Fruit fly (Drosophila melanogaster) whole organism, embryonic: Measurements from ENCODE around the gene CG14280.

ENCODE experiments used
- Ada2b ChIP-seq: fragments of 200-800 bp; sonication (Bioruptor generic); IDR thresholded peaks from 2 replicates; pipeline ENCODE4 v1.3.6; 2022; ENCODE audit warnings: missing biosample characterization, missing genetic modification characterization
- Awh ChIP-seq: fragments of 200-800 bp; sonication (Bioruptor generic); IDR thresholded peaks from 2 replicates; pipeline ENCODE4, ENCODE4 v1.3.6; 2022; ENCODE audit warnings: missing biosample characterization, missing genetic modification characterization
- BtbVII ChIP-seq: fragments of 200-800 bp; sonication (Bioruptor generic); optimal IDR thresholded peaks from 3 replicates; lab custom pipeline; 2017; ENCODE audit warnings: missing biosample characterization, mild to moderate bottlenecking, missing genetic modification characterization
- Bteb2 ChIP-seq: fragments of 200-800 bp; sonication (Bioruptor generic); optimal IDR thresholded peaks from 2 replicates; lab custom pipeline; 2016; ENCODE audit warnings: missing biosample characterization, missing genetic modification characterization
- C15 ChIP-seq: fragments of 200-800 bp; sonication (Bioruptor generic); IDR thresholded peaks from 3 replicates; pipeline ENCODE4 v1.3.6; 2022; ENCODE audit warnings: missing biosample characterization, missing genetic modification characterization
- CG10979 ChIP-seq: fragments of 200-800 bp; sonication (Bioruptor generic); optimal IDR thresholded peaks from 2 replicates; lab custom pipeline; 2018; ENCODE audit warnings: missing biosample characterization, mild to moderate bottlenecking, missing genetic modification characterization, moderate library complexity
- CG12391 ChIP-seq: fragments of 200-800 bp; sonication (Bioruptor generic); optimal IDR thresholded peaks from 3 replicates; lab custom pipeline; 2018; ENCODE audit warnings: missing biosample characterization, mild to moderate bottlenecking, missing genetic modification characterization, moderate library complexity
- CG12942 ChIP-seq: fragments of 200-800 bp; sonication (Bioruptor generic); optimal IDR thresholded peaks from 3 replicates; lab custom pipeline; 2016; ENCODE audit warnings: missing biosample characterization, missing genetic modification characterization
- CG14050 ChIP-seq: fragments of 200-800 bp; sonication (Bioruptor generic); IDR thresholded peaks from 3 replicates; pipeline ENCODE4 v1.3.6; 2022; ENCODE audit warnings: missing biosample characterization, missing genetic modification characterization
- CG15011 ChIP-seq: fragments of 200-800 bp; sonication (Bioruptor generic); optimal IDR thresholded peaks from 3 replicates; lab custom pipeline; 2018; ENCODE audit warnings: missing biosample characterization, mild to moderate bottlenecking, missing genetic modification characterization
- CG15479 ChIP-seq: fragments of 200-800 bp; sonication (Bioruptor generic); optimal IDR thresholded peaks from 3 replicates; lab custom pipeline; 2019; ENCODE audit warnings: missing biosample characterization, mild to moderate bottlenecking, missing genetic modification characterization, moderate library complexity
- CG15514 ChIP-seq: fragments of 200-800 bp; sonication (Bioruptor generic); optimal IDR thresholded peaks from 3 replicates; lab custom pipeline; 2017; ENCODE audit warnings: missing biosample characterization, missing genetic modification characterization, mild to moderate bottlenecking, moderate library complexity, missing genetic modification reagents
- CG15601 ChIP-seq: fragments of 200-800 bp; sonication (Bioruptor generic); optimal IDR thresholded peaks from 3 replicates; lab custom pipeline; 2019; ENCODE audit warnings: missing biosample characterization, mild to moderate bottlenecking, missing genetic modification characterization, moderate library complexity
- CG1602 ChIP-seq: fragments of 200-800 bp; sonication (Bioruptor generic); optimal IDR thresholded peaks from 3 replicates; lab custom pipeline; 2016; ENCODE audit warnings: missing biosample characterization, missing genetic modification characterization
- CG2678 ChIP-seq: fragments of 200-800 bp; sonication (Bioruptor generic); optimal IDR thresholded peaks from 3 replicates; lab custom pipeline; 2019; ENCODE audit warnings: missing biosample characterization, mild to moderate bottlenecking, missing genetic modification characterization, moderate library complexity
- CG2889 ChIP-seq: fragments of 200-800 bp; sonication (Bioruptor generic); IDR thresholded peaks from 3 replicates; pipeline ENCODE4 v1.3.6; 2022; ENCODE audit warnings: missing biosample characterization, missing genetic modification characterization
- CG30403 ChIP-seq: fragments of 200-800 bp; sonication (Bioruptor generic); optimal IDR thresholded peaks from 3 replicates; lab custom pipeline; 2016; ENCODE audit warnings: missing biosample characterization, missing genetic modification characterization
- CG42726 ChIP-seq: fragments of 200-800 bp; sonication (Bioruptor generic); IDR thresholded peaks from 2 replicates; pipeline ENCODE4 v1.3.6; 2022; ENCODE audit warnings: missing biosample characterization, missing genetic modification characterization; ENCODE audit not compliant: partially characterized antibody
- CG4328 ChIP-seq: fragments of 200-800 bp; sonication (Bioruptor generic); optimal IDR thresholded peaks from 3 replicates; lab custom pipeline; 2017; ENCODE audit warnings: missing biosample characterization, missing genetic modification reagents, missing genetic modification characterization
- CG7372 ChIP-seq: fragments of 200-800 bp; sonication (Bioruptor generic); IDR thresholded peaks from 2 replicates; pipeline ENCODE4 v1.3.6; 2022; ENCODE audit warnings: missing biosample characterization, missing genetic modification characterization
- CG7987 ChIP-seq: fragments of 200-800 bp; sonication (Bioruptor generic); optimal IDR thresholded peaks from 2 replicates; lab custom pipeline; 2018; ENCODE audit warnings: missing biosample characterization, mild to moderate bottlenecking, missing genetic modification characterization, moderate library complexity
- CG8478 ChIP-seq: fragments of >200 bp; optimal IDR thresholded peaks from 2 replicates; lab custom pipeline; 2018
- CG9437 ChIP-seq: fragments of 200-800 bp; sonication (Bioruptor generic); optimal IDR thresholded peaks from 2 replicates; lab custom pipeline; 2018; ENCODE audit warnings: missing biosample characterization, mild to moderate bottlenecking, missing genetic modification characterization
- Chrac-16 ChIP-seq: fragments of 200-800 bp; sonication (Bioruptor generic); optimal IDR thresholded peaks from 3 replicates; lab custom pipeline; 2016; ENCODE audit warnings: missing biosample characterization, missing genetic modification characterization
- Dip2 ChIP-seq: fragments of 200-800 bp; sonication (Bioruptor generic); IDR thresholded peaks from 2 replicates; pipeline ENCODE4 v1.3.6; 2022; ENCODE audit warnings: missing biosample characterization, missing genetic modification characterization
- HLHmδ ChIP-seq: fragments of 200-800 bp; sonication (Bioruptor generic); optimal IDR thresholded peaks from 2 replicates; lab custom pipeline; 2018; ENCODE audit warnings: missing biosample characterization, mild to moderate bottlenecking, missing genetic modification characterization, moderate library complexity
- NFAT ChIP-seq: fragments of 200-800 bp; sonication (Bioruptor generic); IDR thresholded peaks from 2 replicates; pipeline ENCODE4 v1.3.6; 2022; ENCODE audit warnings: missing biosample characterization, missing genetic modification characterization
- Rx ChIP-seq: fragments of 200-800 bp; sonication (Bioruptor generic); IDR thresholded peaks from 2 replicates; pipeline ENCODE4 v1.3.6; 2022; ENCODE audit warnings: missing biosample characterization, missing genetic modification characterization
- Six4 ChIP-seq: fragments of 200-800 bp; sonication (Bioruptor generic); optimal IDR thresholded peaks from 2 replicates; lab custom pipeline; 2016; ENCODE audit warnings: missing biosample characterization, missing genetic modification characterization
- Trl ChIP-seq, 3 experiments: fragments of >200 bp in 2 of 3; fragments of 200-800 bp in 1 of 3; sonication (Bioruptor generic) in 1 of 3; optimal IDR thresholded peaks; 2 replicates in 1 of 3; 3 replicates in 2 of 3; lab custom pipeline; 2016 to 2017; ENCODE audit warnings: missing biosample characterization in 1 of 3, missing genetic modification characterization in 1 of 3
- Vsx1 ChIP-seq: fragments of 200-800 bp; sonication (Bioruptor generic); optimal IDR thresholded peaks from 2 replicates; lab custom pipeline; 2017; ENCODE audit warnings: missing biosample characterization, mild to moderate bottlenecking, missing genetic modification characterization, missing genetic modification reagents
- ash1 ChIP-seq: fragments of 200-800 bp; sonication (Bioruptor generic); optimal IDR thresholded peaks from 2 replicates; lab custom pipeline; 2018; ENCODE audit warnings: missing biosample characterization, mild to moderate bottlenecking, missing genetic modification characterization
- az2 ChIP-seq: fragments of 200-800 bp; sonication (Bioruptor generic); optimal IDR thresholded peaks from 3 replicates; lab custom pipeline; 2016; ENCODE audit warnings: missing biosample characterization, missing genetic modification characterization
- cad ChIP-seq: fragments of >200 bp; optimal IDR thresholded peaks from 2 replicates; lab custom pipeline; 2017; ENCODE audit warnings: missing biosample characterization, missing genetic modification characterization
- cato ChIP-seq: fragments of 200-800 bp; sonication (Bioruptor generic); optimal IDR thresholded peaks from 2 replicates; lab custom pipeline; 2016; ENCODE audit warnings: missing biosample characterization, missing genetic modification characterization, borderline replicate concordance
- caup ChIP-seq: fragments of 200-800 bp; sonication (Bioruptor generic); optimal IDR thresholded peaks from 3 replicates; lab custom pipeline; 2017; ENCODE audit warnings: missing biosample characterization, mild to moderate bottlenecking, missing genetic modification characterization, moderate library complexity; ENCODE audit not compliant: severe bottlenecking
- chif ChIP-seq, 2 experiments: fragments of 200-800 bp; sonication (Bioruptor generic); optimal IDR thresholded peaks; 3 replicates each; lab custom pipeline; 2016; ENCODE audit warnings: missing biosample characterization in 2 of 2, missing genetic modification characterization in 2 of 2
- dimm ChIP-seq: fragments of 200-800 bp; sonication (Bioruptor generic); IDR thresholded peaks from 2 replicates; pipeline ENCODE4 v1.3.6; 2022; ENCODE audit warnings: missing biosample characterization, missing genetic modification characterization
- dm ChIP-seq: fragments of 200-800 bp; sonication (Bioruptor generic); optimal IDR thresholded peaks from 3 replicates; lab custom pipeline; 2016; ENCODE audit warnings: missing biosample characterization, missing genetic modification characterization
- fd102C ChIP-seq: fragments of 200-800 bp; sonication (Bioruptor generic); optimal IDR thresholded peaks from 2 replicates; lab custom pipeline; 2018; ENCODE audit warnings: missing biosample characterization, mild to moderate bottlenecking, missing genetic modification characterization, moderate library complexity
- hbn ChIP-seq: fragments of 200-800 bp; sonication (Bioruptor generic); IDR thresholded peaks from 2 replicates; pipeline ENCODE4 v1.3.6; 2022; ENCODE audit warnings: missing biosample characterization, missing genetic modification characterization; ENCODE audit not compliant: partially characterized antibody
- hkb ChIP-seq, 2 experiments: fragments of 200-800 bp in 1 of 2; fragments of >200 bp in 1 of 2; sonication (Bioruptor generic) in 1 of 2; IDR thresholded peaks in 1 of 2; optimal IDR thresholded peaks in 1 of 2; 2 replicates each; pipeline versions ENCODE4 v1.3.6 to Lab custom; 2017 to 2022; ENCODE audit warnings: missing biosample characterization in 1 of 2, missing genetic modification characterization in 1 of 2
- nom ChIP-seq: fragments of 200-800 bp; sonication (Bioruptor generic); optimal IDR thresholded peaks from 2 replicates; lab custom pipeline; 2017; ENCODE audit warnings: missing biosample characterization, missing genetic modification characterization, mild to moderate bottlenecking, moderate library complexity, missing genetic modification reagents
- onecut ChIP-seq: fragments of 200-800 bp; sonication (Bioruptor generic); IDR thresholded peaks from 2 replicates; pipeline ENCODE4 v1.3.6; 2022; ENCODE audit warnings: missing biosample characterization, missing genetic modification characterization
- otp ChIP-seq: fragments of 200-800 bp; sonication (Bioruptor generic); IDR thresholded peaks from 3 replicates; pipeline ENCODE4, ENCODE4 v1.3.6; 2022; ENCODE audit warnings: missing biosample characterization, missing genetic modification characterization
- sc ChIP-seq, 3 experiments: fragments of >200 bp in 2 of 3; fragments of 200-800 bp in 1 of 3; sonication (Bioruptor generic) in 1 of 3; optimal IDR thresholded peaks; 2 replicates in 2 of 3; 3 replicates in 1 of 3; lab custom pipeline; 2017; ENCODE audit warnings: mild to moderate bottlenecking in 1 of 3, missing biosample characterization in 1 of 3, missing genetic modification characterization in 1 of 3, missing genetic modification reagents in 1 of 3
- sisA ChIP-seq: fragments of 200-800 bp; sonication (Bioruptor generic); IDR thresholded peaks from 2 replicates; pipeline ENCODE4 v1.3.6; 2022; ENCODE audit warnings: missing biosample characterization, missing genetic modification characterization
- trem ChIP-seq: fragments of 200-800 bp; optimal IDR thresholded peaks from 3 replicates; lab custom pipeline; 2019; ENCODE audit warnings: missing biosample characterization, mild to moderate bottlenecking, missing genetic modification characterization, moderate library complexity
- wek ChIP-seq: fragments of 200-800 bp; sonication (Bioruptor generic); optimal IDR thresholded peaks from 3 replicates; lab custom pipeline; 2018; ENCODE audit warnings: missing biosample characterization, mild to moderate bottlenecking, missing genetic modification characterization, moderate library complexity
- yki ChIP-seq: fragments of >200 bp; optimal IDR thresholded peaks from 3 replicates; lab custom pipeline; 2018
- z ChIP-seq: fragments of 200-800 bp; sonication (Bioruptor generic); IDR thresholded peaks from 3 replicates; pipeline ENCODE4 v1.3.6; 2022; ENCODE audit warnings: missing biosample characterization, missing genetic modification characterization

Gene CG14280

dm6 chr3R:19223369-19223768 is 33.2 kb upstream of the CG14280 start (continued):
- TF ChIP-seq z (GFP tag; lab: Robert Waterston, UW), result no peak
- TF ChIP-seq Chrac-16, result no peak
- no peak for TF ChIP-seq Dip2 (GFP tag; lab: Robert Waterston, UW)
- no peak for TF ChIP-seq dimm (GFP tag; lab: Robert Waterston, UW)
- TF ChIP-seq CG2678 (tag; lab: Kevin White, UChicago), result peak; percentile 46
- TF ChIP-seq CG14050 (GFP tag; lab: Robert Waterston, UW), result no peak
- TF ChIP-seq wek (GFP tag; lab: Kevin White, UChicago), result no peak
- no peak for TF ChIP-seq CG15514 (GFP tag; lab: Kevin White, UChicago)
- no peak for TF ChIP-seq CG12942 (GFP tag; lab: Kevin White, UChicago)
- no peak for TF ChIP-seq cato (GFP tag; lab: Kevin White, UChicago)
- TF ChIP-seq onecut (GFP tag; lab: Robert Waterston, UW), result no peak
- TF ChIP-seq chif (GFP tag; optimal IDR thresholded peaks at IDR 0.05; lab: Kevin White, UChicago), result no peak
- TF ChIP-seq CG10979 (tag; lab: Kevin White, UChicago), result no peak
- TF ChIP-seq dm, result no peak
- no peak for TF ChIP-seq hkb (optimal IDR thresholded peaks at IDR 0.05; lab: Kevin White, UChicago)
- TF ChIP-seq hkb (GFP tag; IDR thresholded peaks at IDR 0.05; lab: Robert Waterston, UW), result 0 out of 2 replicates have a peak, but pooled peaks have one; percentile 9
- TF ChIP-seq CG8478, result no peak
- TF ChIP-seq CG15011 (GFP tag; lab: Kevin White, UChicago), result no peak
- TF ChIP-seq CG4328, result no peak
- no peak for TF ChIP-seq Six4 (GFP tag; lab: Kevin White, UChicago)
- no peak for TF ChIP-seq Rx (GFP tag; lab: Robert Waterston, UW)
- no peak for TF ChIP-seq Awh (GFP tag; lab: Robert Waterston, UW)
- TF ChIP-seq NFAT (GFP tag; lab: Robert Waterston, UW), result no peak
- no peak for TF ChIP-seq sisA (GFP tag; lab: Robert Waterston, UW)
- no peak for TF ChIP-seq CG15479 (GFP tag; lab: Kevin White, UChicago)
- peak; percentile 38 for TF ChIP-seq Vsx1
- no peak for TF ChIP-seq sc (optimal IDR thresholded peaks at IDR 0.05; lab: Kevin White, UChicago)
- no peak for TF ChIP-seq sc (GFP tag; optimal IDR thresholded peaks at IDR 0.05; lab: Kevin White, UChicago)
- TF ChIP-seq nom (GFP tag; lab: Kevin White, UChicago), result no peak
- no peak for TF ChIP-seq CG15601 (tag; lab: Kevin White, UChicago)
- no peak for TF ChIP-seq C15
- TF ChIP-seq yki (lab: Kevin White, UChicago), result no peak
- no peak for TF ChIP-seq Trl (optimal IDR thresholded peaks at IDR 0.05; lab: Kevin White, UChicago)
- TF ChIP-seq Trl (GFP tag; optimal IDR thresholded peaks at IDR 0.05; lab: Kevin White, UChicago), result no peak
- TF ChIP-seq trem (tag; lab: Kevin White, UChicago), result no peak
- no peak for TF ChIP-seq fd102C (GFP tag; lab: Kevin White, UChicago)
- peak; percentile 66 for TF ChIP-seq caup (GFP tag; lab: Kevin White, UChicago)
- no peak for TF ChIP-seq ash1 (GFP tag; lab: Kevin White, UChicago)
- no peak for TF ChIP-seq Bteb2 (GFP tag; lab: Kevin White, UChicago)
- no peak for TF ChIP-seq CG2889 (GFP tag; lab: Robert Waterston, UW)
- no peak for TF ChIP-seq CG1602 (GFP tag; lab: Kevin White, UChicago)
- TF ChIP-seq CG12391, result no peak
- TF ChIP-seq HLHmδ (GFP tag; lab: Kevin White, UChicago), result no peak
- TF ChIP-seq Ada2b (GFP tag; lab: Robert Waterston, UW), result no peak
- TF ChIP-seq CG42726 (GFP tag; lab: Robert Waterston, UW), result no peak
- TF ChIP-seq cad (GFP tag; lab: Kevin White, UChicago), result no peak
- no peak for TF ChIP-seq hbn
- TF ChIP-seq CG9437 (GFP tag; lab: Kevin White, UChicago), result no peak
- TF ChIP-seq otp, result no peak
- TF ChIP-seq CG7372 (GFP tag; lab: Robert Waterston, UW), result no peak
- TF ChIP-seq BtbVII (GFP tag; lab: Kevin White, UChicago), result no peak
- no peak for TF ChIP-seq az2 (GFP tag; lab: Kevin White, UChicago)
- TF ChIP-seq CG30403, result no peak
- TF ChIP-seq CG7987, result peak; percentile 17
